Worm (Caenorhabditis elegans) whole organism, L3 larva: Measurements from ENCODE around the gene gst-34.

Experiments used
- R02D3.7 ChIP-seq: fragments of 150-350 bp; optimal IDR thresholded peaks from 2 replicates; lab custom pipeline; 2014; ENCODE audit warnings: missing biosample characterization, missing genetic modification characterization
- ZK546.5 ChIP-seq: sonication (generic microtip); optimal IDR thresholded peaks from 2 replicates; lab custom pipeline; 2017; ENCODE audit warnings: missing biosample characterization, missing genetic modification characterization
- aly-2 ChIP-seq: fragments of 150-350 bp; optimal IDR thresholded peaks from 2 replicates; lab custom pipeline; 2014; ENCODE audit warnings: missing biosample characterization, missing genetic modification characterization
- ama-1 ChIP-seq: fragments of 150-350 bp; optimal IDR thresholded peaks from 2 replicates; lab custom pipeline; 2018
- ceh-16 ChIP-seq: sonication (generic microtip); optimal IDR thresholded peaks from 2 replicates; lab custom pipeline; 2017; ENCODE audit warnings: missing biosample characterization, missing genetic modification characterization
- ceh-28 ChIP-seq: fragments of 150-350 bp; optimal IDR thresholded peaks from 2 replicates; lab custom pipeline; 2014; ENCODE audit warnings: missing biosample characterization, missing genetic modification reagents, missing genetic modification characterization
- ceh-82 ChIP-seq: fragments of 150-350 bp; optimal IDR thresholded peaks from 2 replicates; lab custom pipeline; 2014; ENCODE audit warnings: missing biosample characterization, missing genetic modification characterization
- ceh-9 ChIP-seq: sonication (generic microtip); optimal IDR thresholded peaks from 2 replicates; lab custom pipeline; 2018; ENCODE audit warnings: missing biosample characterization, missing genetic modification characterization
- daf-12 ChIP-seq: fragments of 150-350 bp; optimal IDR thresholded peaks from 2 replicates; lab custom pipeline; 2014; ENCODE audit warnings: missing biosample characterization, missing genetic modification reagents, missing genetic modification characterization
- egl-27 ChIP-seq: sonication (generic microtip); optimal IDR thresholded peaks from 4 replicates; lab custom pipeline; 2017; ENCODE audit warnings: missing biosample characterization, missing genetic modification reagents, missing genetic modification characterization
- egl-5 ChIP-seq: fragments of 150-350 bp; optimal IDR thresholded peaks from 2 replicates; lab custom pipeline; 2017; ENCODE audit warnings: missing biosample characterization, missing genetic modification reagents, missing genetic modification characterization, inconsistent platforms
- elt-1 ChIP-seq: fragments of 150-350 bp; optimal IDR thresholded peaks from 2 replicates; lab custom pipeline; 2014; ENCODE audit warnings: missing biosample characterization, missing genetic modification characterization
- elt-2 ChIP-seq: sonication (generic microtip); optimal IDR thresholded peaks from 2 replicates; lab custom pipeline; 2016; ENCODE audit warnings: missing genetic modification reagents, mild to moderate bottlenecking, missing genetic modification characterization, missing compliant biosample characterization
- elt-3 ChIP-seq, 3 experiments: fragments of 150-350 bp in 1 of 3; sonication (generic microtip) in 2 of 3; optimal IDR thresholded peaks; 2 replicates in 2 of 3; 4 replicates in 1 of 3; lab custom pipeline; 2014 to 2017; ENCODE audit warnings: missing biosample characterization in 3 of 3, missing genetic modification characterization in 3 of 3
- eor-1 ChIP-seq, 2 experiments: fragments of 150-350 bp; optimal IDR thresholded peaks; 2 replicates each; lab custom pipeline; 2014 to 2018; ENCODE audit warnings: missing biosample characterization in 2 of 2, missing genetic modification characterization in 2 of 2
- fkh-10 ChIP-seq: sonication (generic microtip); optimal IDR thresholded peaks from 2 replicates; lab custom pipeline; 2017; ENCODE audit warnings: missing biosample characterization, missing genetic modification reagents, missing genetic modification characterization
- fkh-2 ChIP-seq: fragments of 150-350 bp; optimal IDR thresholded peaks from 2 replicates; lab custom pipeline; 2014; ENCODE audit warnings: missing biosample characterization, missing genetic modification reagents, missing genetic modification characterization
- fos-1 ChIP-seq: fragments of 150-350 bp; optimal IDR thresholded peaks from 2 replicates; lab custom pipeline; 2014; ENCODE audit warnings: missing biosample characterization, missing genetic modification characterization
- hmg-11 ChIP-seq: sonication (generic microtip); optimal IDR thresholded peaks from 2 replicates; lab custom pipeline; 2016; ENCODE audit warnings: missing genetic modification characterization, missing compliant biosample characterization
- jun-1 ChIP-seq: fragments of 150-350 bp; optimal IDR thresholded peaks from 2 replicates; lab custom pipeline; 2014; ENCODE audit warnings: missing biosample characterization, missing genetic modification reagents, missing genetic modification characterization
- lin-15B ChIP-seq: fragments of 150-350 bp; optimal IDR thresholded peaks from 2 replicates; lab custom pipeline; 2014; ENCODE audit warnings: missing biosample characterization, missing genetic modification characterization
- lin-39 ChIP-seq: fragments of 150-350 bp; optimal IDR thresholded peaks from 2 replicates; lab custom pipeline; 2018; ENCODE audit warnings: missing biosample characterization, missing genetic modification reagents, missing genetic modification characterization
- lsy-12 ChIP-seq: sonication (generic microtip); optimal IDR thresholded peaks from 2 replicates; lab custom pipeline; 2016; ENCODE audit warnings: mild to moderate bottlenecking, missing genetic modification characterization, missing compliant biosample characterization
- mdl-1 ChIP-seq: fragments of 150-350 bp; optimal IDR thresholded peaks from 2 replicates; lab custom pipeline; 2014; ENCODE audit warnings: missing biosample characterization, missing genetic modification characterization
- mml-1 ChIP-seq: fragments of 150-350 bp; sonication (generic microtip); optimal IDR thresholded peaks from 3 replicates; lab custom pipeline; 2014; ENCODE audit warnings: missing biosample characterization, missing genetic modification characterization
- nfya-1 ChIP-seq: sonication (generic microtip); optimal IDR thresholded peaks from 2 replicates; lab custom pipeline; 2017; ENCODE audit warnings: missing genetic modification characterization, mild to moderate bottlenecking, missing compliant biosample characterization, antibody characterized with exemption, moderate library complexity; ENCODE audit not compliant: insufficient read depth
- nhr-11 ChIP-seq: fragments of 150-350 bp; optimal IDR thresholded peaks from 2 replicates; lab custom pipeline; 2014; ENCODE audit warnings: missing biosample characterization, missing genetic modification characterization
- nhr-12 ChIP-seq: fragments of 150-350 bp; optimal IDR thresholded peaks from 2 replicates; lab custom pipeline; 2014; ENCODE audit warnings: missing biosample characterization, missing genetic modification characterization
- nhr-23 ChIP-seq: fragments of 150-350 bp; optimal IDR thresholded peaks from 2 replicates; lab custom pipeline; 2014; ENCODE audit warnings: missing biosample characterization, missing genetic modification reagents, missing genetic modification characterization
- nhr-237 ChIP-seq: fragments of 150-350 bp; optimal IDR thresholded peaks from 2 replicates; lab custom pipeline; 2014; ENCODE audit warnings: missing biosample characterization, missing genetic modification characterization
- nhr-25 ChIP-seq: sonication (generic microtip); optimal IDR thresholded peaks from 2 replicates; lab custom pipeline; 2017; ENCODE audit warnings: missing biosample characterization, missing genetic modification characterization
- nhr-28 ChIP-seq: fragments of 150-350 bp; optimal IDR thresholded peaks from 2 replicates; lab custom pipeline; 2014; ENCODE audit warnings: missing biosample characterization, missing genetic modification characterization
- nhr-43 ChIP-seq: sonication (generic microtip); optimal IDR thresholded peaks from 2 replicates; lab custom pipeline; 2016; ENCODE audit warnings: mild to moderate bottlenecking, missing genetic modification characterization, missing compliant biosample characterization; ENCODE audit not compliant: poor library complexity, severe bottlenecking
- nhr-67 ChIP-seq: fragments of 150-350 bp; optimal IDR thresholded peaks from 2 replicates; lab custom pipeline; 2014; ENCODE audit warnings: missing biosample characterization, missing genetic modification characterization
- nhr-76 ChIP-seq: fragments of 150-350 bp; sonication (generic microtip); optimal IDR thresholded peaks from 5 replicates; lab custom pipeline; 2014; ENCODE audit warnings: missing biosample characterization, missing genetic modification characterization
- nhr-77 ChIP-seq: fragments of 150-350 bp; optimal IDR thresholded peaks from 2 replicates; lab custom pipeline; 2014; ENCODE audit warnings: missing biosample characterization, missing genetic modification characterization
- pha-4 ChIP-seq: fragments of 150-350 bp; optimal IDR thresholded peaks from 2 replicates; lab custom pipeline; 2014; ENCODE audit warnings: missing biosample characterization, missing genetic modification reagents, missing genetic modification characterization
- pqm-1 ChIP-seq: fragments of 150-350 bp; optimal IDR thresholded peaks from 2 replicates; lab custom pipeline; 2017; ENCODE audit warnings: missing biosample characterization, missing genetic modification characterization, inconsistent platforms
- sea-2 ChIP-seq: fragments of 150-350 bp; sonication (generic microtip); optimal IDR thresholded peaks from 4 replicates; lab custom pipeline; 2014; ENCODE audit warnings: missing biosample characterization, missing genetic modification reagents, missing genetic modification characterization
- skn-1 ChIP-seq: fragments of 150-350 bp; optimal IDR thresholded peaks from 2 replicates; lab custom pipeline; 2014; ENCODE audit warnings: missing biosample characterization, missing genetic modification characterization
- snpc-4 ChIP-seq: fragments of 150-350 bp; optimal IDR thresholded peaks from 2 replicates; lab custom pipeline; 2014; ENCODE audit warnings: missing biosample characterization, missing genetic modification characterization
- tbx-2 ChIP-seq: sonication (generic microtip); optimal IDR thresholded peaks from 2 replicates; lab custom pipeline; 2016; ENCODE audit warnings: mild to moderate bottlenecking, missing genetic modification characterization, missing compliant biosample characterization
- unc-39 ChIP-seq: sonication (generic microtip); optimal IDR thresholded peaks from 4 replicates; lab custom pipeline; 2017; ENCODE audit warnings: missing biosample characterization, missing genetic modification characterization
- unc-62 ChIP-seq: fragments of 150-350 bp; sonication (generic microtip); optimal IDR thresholded peaks from 4 replicates; lab custom pipeline; 2014; ENCODE audit warnings: missing biosample characterization, missing genetic modification reagents, missing genetic modification characterization
- zag-1 ChIP-seq: fragments of 150-350 bp; optimal IDR thresholded peaks from 2 replicates; lab custom pipeline; 2014; ENCODE audit warnings: missing biosample characterization, missing genetic modification characterization
- ztf-11 ChIP-seq: fragments of 150-350 bp; optimal IDR thresholded peaks from 2 replicates; lab custom pipeline; 2014; ENCODE audit warnings: missing biosample characterization, missing genetic modification characterization
- ztf-4 ChIP-seq: fragments of 150-350 bp; optimal IDR thresholded peaks from 2 replicates; lab custom pipeline; 2014; ENCODE audit warnings: missing biosample characterization, missing genetic modification characterization

gst-34 gene

ce11 chrII:15183139-15183538, at the start of gene gst-34:
gst-34 (minus strand) TSS chrII:15183239.
- no peak for TF ChIP-seq elt-3 (tag; optimal IDR thresholded peaks at IDR 0.05; lab: Kevin White, UChicago)
- no peak for TF ChIP-seq pha-4 (tag; lab: Kevin White, UChicago)
- TF ChIP-seq aly-2 (tag; lab: Kevin White, UChicago), result no peak
- no peak for TF ChIP-seq fkh-2 (tag; lab: Kevin White, UChicago)
- no peak for TF ChIP-seq nhr-43 (tag; lab: Kevin White, UChicago)
- TF ChIP-seq ceh-9 (tag; lab: Kevin White, UChicago), result no peak
- TF ChIP-seq, all 47 proteins: peak for 0

- peak; percentile 91 for TF ChIP-seq lin-15B (tag; lab: Kevin White, UChicago)
- TF ChIP-seq snpc-4 (tag; lab: Kevin White, UChicago), result peak; percentile 67
- no peak for TF ChIP-seq skn-1 (tag; lab: Kevin White, UChicago)
- TF ChIP-seq sea-2 (GFP tag; lab: Kevin White, UChicago), result no peak
- TF ChIP-seq fkh-2 (tag; lab: Kevin White, UChicago), result no peak
- peak; percentile 28 for TF ChIP-seq elt-2
- no peak for TF ChIP-seq nhr-77 (tag; lab: Kevin White, UChicago)
- TF ChIP-seq fos-1 (tag; lab: Kevin White, UChicago), result no peak
- peak; percentile 82 for TF ChIP-seq pha-4 (tag; lab: Kevin White, UChicago)
- peak; percentile 5 for TF ChIP-seq tbx-2
- TF ChIP-seq unc-39 (tag; lab: Kevin White, UChicago), result no peak
- peak; percentile 60 for TF ChIP-seq ama-1 (lab: Kevin White, UChicago)
- TF ChIP-seq lsy-12 (tag; lab: Kevin White, UChicago), result peak; percentile 20
- no peak for TF ChIP-seq ZK546.5
- TF ChIP-seq daf-12 (tag; lab: Kevin White, UChicago), result no peak
- no peak for TF ChIP-seq jun-1
- TF ChIP-seq nfya-1 (tag; lab: Kevin White, UChicago), result peak; percentile 84
- TF ChIP-seq mdl-1, result no peak
- TF ChIP-seq R02D3.7 (tag; lab: Kevin White, UChicago), result peak; percentile 51
- TF ChIP-seq nhr-76, result no peak
- peak; percentile 16 for TF ChIP-seq fkh-10 (GFP tag; lab: Kevin White, UChicago)
- peak; percentile 69 for TF ChIP-seq nhr-25 (tag; lab: Kevin White, UChicago)
- TF ChIP-seq mml-1, result no peak
- TF ChIP-seq elt-1 (tag; lab: Kevin White, UChicago), result no peak
- TF ChIP-seq egl-5 (tag; lab: Kevin White, UChicago), result peak; percentile 67
- no peak for TF ChIP-seq aly-2 (tag; lab: Kevin White, UChicago)
- no peak for TF ChIP-seq unc-62
- TF ChIP-seq ceh-16 (tag; lab: Kevin White, UChicago), result no peak
- TF ChIP-seq lin-39 (tag; lab: Kevin White, UChicago), result peak; percentile 86
- TF ChIP-seq ceh-82 (tag; lab: Kevin White, UChicago), result no peak
- TF ChIP-seq nhr-43 (tag; lab: Kevin White, UChicago), result no peak
- no peak for TF ChIP-seq ceh-9 (tag; lab: Kevin White, UChicago)
- TF ChIP-seq nhr-12 (tag; lab: Kevin White, UChicago), result no peak
- no peak for TF ChIP-seq nhr-11 (tag; lab: Kevin White, UChicago)
- TF ChIP-seq nhr-23, result peak; percentile 72
- TF ChIP-seq ztf-11 (tag; lab: Kevin White, UChicago), result no peak
- no peak for TF ChIP-seq egl-27 (tag; lab: Kevin White, UChicago)
- no peak for TF ChIP-seq zag-1 (tag; lab: Kevin White, UChicago)
- TF ChIP-seq ztf-4 (tag; lab: Kevin White, UChicago), result no peak
- peak; percentile 66 for TF ChIP-seq hmg-11 (tag; lab: Kevin White, UChicago)
- no peak for TF ChIP-seq nhr-28
- TF ChIP-seq ceh-28, result peak; percentile 34
- no peak for TF ChIP-seq nhr-237 (tag; lab: Kevin White, UChicago)
- TF ChIP-seq eor-1 (tag; optimal IDR thresholded peaks at IDR 0.05; lab: Kevin White, UChicago), result no peak
- TF ChIP-seq elt-3 (tag; optimal IDR thresholded peaks at IDR 0.05; lab: Kevin White, UChicago), result no peak
- TF ChIP-seq nhr-67 (tag; lab: Kevin White, UChicago), result no peak
- TF ChIP-seq pqm-1 (tag; lab: Kevin White, UChicago), result peak; percentile 28
- TF ChIP-seq, all 47 proteins: peak for 17
These were observed 49.7 kb upstream of the gst-34 start, which contains the start of gene Y46E12BL.2 for ce11 chrII:15232705-15233104. Y46E12BL.2 (plus strand) TSS chrII:15232947.
